Worm (Caenorhabditis elegans): ENCODE data around the gene efhd-1.

Gene efhd-1

DNA sequence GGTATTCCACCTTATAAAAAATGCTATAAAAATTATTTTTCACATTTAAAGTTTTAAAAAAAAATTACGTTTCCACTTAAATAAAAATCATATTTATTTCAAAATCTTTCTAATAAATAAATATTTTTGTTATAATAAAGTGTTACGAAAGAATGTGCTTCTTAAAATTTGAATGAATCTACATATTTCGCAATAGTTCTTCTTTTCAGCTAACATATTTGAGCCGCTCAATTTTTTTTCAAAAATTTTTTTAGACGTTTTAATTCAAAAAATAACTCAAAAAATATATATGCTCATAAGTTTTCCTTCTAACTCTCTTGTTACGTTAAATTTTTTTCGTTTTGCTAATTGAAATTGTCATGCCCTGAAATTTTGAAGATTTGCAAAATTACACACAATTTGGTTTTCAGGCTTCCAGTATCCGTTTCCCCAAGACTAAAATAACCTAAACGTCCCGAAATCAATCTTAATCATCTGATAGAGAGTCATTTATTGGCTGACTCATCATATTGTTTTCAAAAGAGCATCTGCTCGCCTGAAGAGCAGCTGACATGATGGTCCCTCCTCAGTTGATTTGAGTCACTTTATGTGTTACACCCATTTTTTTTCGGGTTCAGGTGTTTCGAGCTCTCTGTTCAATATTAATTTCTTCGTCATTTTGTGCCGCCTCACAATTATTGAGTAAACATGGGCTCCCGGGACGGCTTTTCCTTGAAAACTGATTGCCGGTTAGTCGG is at the start of gene efhd-1:
TSS of gene efhd-1 (plus strand) at position 582 of the 737 bp plus-strand sequence.
- TF ChIP-seq egl-5 (tag; optimal IDR thresholded peaks at IDR 0.05): peak; percentile 0
- no peak for TF ChIP-seq nhr-11 (tag; optimal IDR thresholded peaks at IDR 0.05)
- TF ChIP-seq elt-1 (tag; optimal IDR thresholded peaks at IDR 0.05): no peak

DNA sequence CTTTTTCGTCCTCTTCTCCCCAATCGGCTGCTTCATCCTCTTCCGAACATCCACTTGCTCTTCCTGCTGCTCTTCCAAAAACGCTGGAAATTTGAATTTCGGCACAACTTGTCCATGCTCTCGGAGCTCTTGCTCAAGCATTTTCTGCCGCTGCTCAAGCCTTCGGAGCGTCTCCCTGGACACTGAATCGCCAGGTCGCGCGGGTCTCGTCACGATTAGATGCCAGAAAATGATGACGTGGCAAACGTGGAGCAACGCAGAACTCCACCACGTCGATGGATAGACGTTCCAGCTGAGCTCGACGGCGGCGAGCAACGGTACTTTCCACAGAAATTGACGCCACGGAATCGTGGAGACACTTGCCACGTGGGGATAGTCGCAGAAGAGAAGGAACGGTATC is 49.4 kb upstream of the efhd-1 start:
- TF ChIP-seq pqm-1 (tag; optimal IDR thresholded peaks at IDR 0.05): no peak
- TF ChIP-seq ztf-11 (tag; optimal IDR thresholded peaks at IDR 0.05): no peak
- no peak for TF ChIP-seq skn-1 (tag; optimal IDR thresholded peaks at IDR 0.05)
- TF ChIP-seq ama-1 (optimal IDR thresholded peaks at IDR 0.05): no peak
- TF ChIP-seq nhr-237 (tag; optimal IDR thresholded peaks at IDR 0.05): no peak
- TF ChIP-seq nhr-28 (tag; optimal IDR thresholded peaks at IDR 0.05): no peak
- TF ChIP-seq eor-1 (tag; optimal IDR thresholded peaks at IDR 0.05): no peak
- no peak for TF ChIP-seq elt-2 (tag; optimal IDR thresholded peaks at IDR 0.05)
- TF ChIP-seq daf-12 (tag; optimal IDR thresholded peaks at IDR 0.05): no peak
- TF ChIP-seq nhr-67 (tag; optimal IDR thresholded peaks at IDR 0.05): no peak
- TF ChIP-seq ZK546.5 (tag; optimal IDR thresholded peaks at IDR 0.05): no peak
- no peak for TF ChIP-seq nhr-25 (tag; optimal IDR thresholded peaks at IDR 0.05)
- no peak for TF ChIP-seq nhr-11 (tag; optimal IDR thresholded peaks at IDR 0.05)
- no peak for TF ChIP-seq egl-5 (tag; optimal IDR thresholded peaks at IDR 0.05)
- no peak for TF ChIP-seq lsy-12 (tag; optimal IDR thresholded peaks at IDR 0.05)
- TF ChIP-seq lin-39 (tag; optimal IDR thresholded peaks at IDR 0.05): no peak
- TF ChIP-seq mml-1 (tag; optimal IDR thresholded peaks at IDR 0.05): no peak
- no peak for TF ChIP-seq elt-1 (tag; optimal IDR thresholded peaks at IDR 0.05)
- TF ChIP-seq hmg-11 (tag; optimal IDR thresholded peaks at IDR 0.05): no peak
- TF ChIP-seq tbx-2 (tag; optimal IDR thresholded peaks at IDR 0.05): no peak

DNA sequence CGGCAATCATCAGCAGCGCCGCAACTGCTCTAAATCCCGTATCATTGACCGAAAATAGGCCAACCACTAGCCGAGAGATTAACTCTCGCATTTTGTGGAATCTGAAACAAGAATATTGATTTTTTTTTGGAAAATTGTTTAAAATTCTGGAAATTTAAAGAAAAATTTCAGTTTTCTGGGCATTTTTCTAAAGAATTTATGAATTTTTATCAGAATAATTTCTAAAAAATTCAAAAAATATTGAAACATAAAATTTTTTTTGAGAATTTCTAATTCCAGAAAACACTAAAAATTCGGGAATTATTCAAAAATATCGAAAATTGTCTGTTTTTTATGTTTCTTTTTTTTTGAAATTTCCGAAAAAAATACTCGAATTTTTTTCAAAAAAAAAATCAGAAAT is 45.9 kb upstream of the efhd-1 start, which contains the start of gene algn-3:
TSS of gene algn-3 (minus strand) at position 101 of the 400 bp plus-strand sequence.
- no peak for TF ChIP-seq skn-1 (tag; optimal IDR thresholded peaks at IDR 0.05)
- no peak for TF ChIP-seq ceh-82 (tag; optimal IDR thresholded peaks at IDR 0.05)
- no peak for TF ChIP-seq nhr-43 (tag; optimal IDR thresholded peaks at IDR 0.05; ENCODE audit: poor library complexity, severe bottlenecking)
- no peak for TF ChIP-seq ceh-9 (tag; optimal IDR thresholded peaks at IDR 0.05)

DNA sequence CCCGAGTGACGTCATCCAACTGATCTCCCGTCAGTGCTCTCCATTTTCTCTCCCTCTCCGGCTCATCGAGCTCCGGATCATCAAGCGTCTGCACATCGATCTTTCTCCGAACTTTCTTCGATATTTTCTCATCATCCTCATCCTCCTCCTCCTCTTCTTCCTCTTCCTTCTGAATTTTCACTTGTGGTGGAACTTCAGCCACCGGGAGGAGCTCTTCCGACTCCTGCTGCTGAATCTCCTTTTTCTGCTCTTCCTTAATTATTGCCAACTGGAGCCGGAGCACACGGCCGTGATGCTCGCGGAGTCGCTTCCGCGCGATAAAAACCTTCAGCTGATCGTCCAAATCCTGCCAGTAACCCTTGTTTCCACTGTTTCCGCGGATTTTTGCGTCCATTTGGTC is 42.3 kb upstream of the efhd-1 start:
- no peak for TF ChIP-seq aly-2 (tag; optimal IDR thresholded peaks at IDR 0.05)
- TF ChIP-seq ceh-9 (tag; optimal IDR thresholded peaks at IDR 0.05): no peak
- TF ChIP-seq unc-39 (tag; optimal IDR thresholded peaks at IDR 0.05): no peak
- no peak for TF ChIP-seq mdl-1 (tag; optimal IDR thresholded peaks at IDR 0.05)
- TF ChIP-seq snpc-4 (tag; optimal IDR thresholded peaks at IDR 0.05): no peak
- no peak for TF ChIP-seq fos-1 (tag; optimal IDR thresholded peaks at IDR 0.05)
- no peak for TF ChIP-seq lin-39 (tag; optimal IDR thresholded peaks at IDR 0.05)
- TF ChIP-seq daf-12 (tag; optimal IDR thresholded peaks at IDR 0.05): no peak
- no peak for TF ChIP-seq nfya-1 (tag; optimal IDR thresholded peaks at IDR 0.05; ENCODE audit: insufficient read depth)
- no peak for TF ChIP-seq nhr-43 (tag; optimal IDR thresholded peaks at IDR 0.05; ENCODE audit: poor library complexity, severe bottlenecking)
- no peak for TF ChIP-seq nhr-76 (tag; optimal IDR thresholded peaks at IDR 0.05)
- TF ChIP-seq egl-5 (tag; optimal IDR thresholded peaks at IDR 0.05): no peak
- no peak for TF ChIP-seq ztf-11 (tag; optimal IDR thresholded peaks at IDR 0.05)
- TF ChIP-seq fkh-10 (GFP tag; optimal IDR thresholded peaks at IDR 0.05): no peak
- no peak for TF ChIP-seq pha-4 (tag; optimal IDR thresholded peaks at IDR 0.05)

DNA sequence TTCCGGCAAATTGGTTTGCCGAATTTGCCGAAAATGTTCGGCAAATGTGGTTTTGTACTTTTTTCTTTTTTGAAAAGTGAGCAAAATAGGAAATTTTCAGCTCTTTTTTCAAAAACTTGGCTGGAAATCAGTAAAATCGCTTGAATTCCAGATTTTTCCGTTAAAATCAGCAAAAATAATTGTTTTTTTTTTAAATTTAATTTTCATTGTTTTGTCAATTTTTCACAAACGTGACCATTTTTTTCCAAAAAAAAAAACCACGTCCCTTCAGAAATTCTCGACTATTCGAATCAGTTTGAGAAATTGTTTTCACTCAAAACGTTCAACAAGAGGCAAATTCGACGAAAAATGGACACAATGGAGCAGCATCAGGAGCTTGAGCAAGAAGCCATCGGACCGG is 41.1 kb upstream of the efhd-1 start, which contains the start of gene K09E4.1:
TSS of gene K09E4.1 (plus strand) at position 301 of the 400 bp plus-strand sequence.
- TF ChIP-seq unc-62 (GFP tag; optimal IDR thresholded peaks at IDR 0.05) (no peak), pqm-1 (tag; optimal IDR thresholded peaks at IDR 0.05) (no peak), snpc-4 (tag; optimal IDR thresholded peaks at IDR 0.05) (no peak), nhr-28 (tag; optimal IDR thresholded peaks at IDR 0.05) (no peak), ceh-16 (tag; optimal IDR thresholded peaks at IDR 0.05) (no peak), eor-1 (tag; optimal IDR thresholded peaks at IDR 0.05) (no peak), skn-1 (tag; optimal IDR thresholded peaks at IDR 0.05) (no peak), nhr-11 (tag; optimal IDR thresholded peaks at IDR 0.05) (no peak), nfya-1 (tag; optimal IDR thresholded peaks at IDR 0.05; ENCODE audit: insufficient read depth) (no peak), daf-12 (tag; optimal IDR thresholded peaks at IDR 0.05) (no peak), ceh-28 (tag; optimal IDR thresholded peaks at IDR 0.05) (no peak), lsy-12 (tag; optimal IDR thresholded peaks at IDR 0.05) (no peak), egl-27 (tag; optimal IDR thresholded peaks at IDR 0.05) (no peak), nhr-67 (tag; optimal IDR thresholded peaks at IDR 0.05) (no peak), ama-1 (optimal IDR thresholded peaks at IDR 0.05) (no peak)
